Worm (Caenorhabditis elegans): ENCODE measurements around the gene mog-5.

ce11 chrII:5355384-5355783 lies 44.0 kb upstream of the mog-5 start, which contains the start of gene srg-69:
- TF ChIP-seq alr-1 (tag; optimal IDR thresholded peaks at IDR 0.05) (no peak), nhr-77 (tag; optimal IDR thresholded peaks at IDR 0.05) (no peak)
